Worm (Caenorhabditis elegans) whole organism, dauer: ENCODE results near the gene scd-1.

Experiments
- unc-62 ChIP-seq: sonication (generic microtip); optimal IDR thresholded peaks from 2 replicates; lab custom pipeline; 2017; ENCODE audit warnings: missing biosample characterization, missing genetic modification reagents, missing genetic modification characterization

Gene scd-1

DNA sequence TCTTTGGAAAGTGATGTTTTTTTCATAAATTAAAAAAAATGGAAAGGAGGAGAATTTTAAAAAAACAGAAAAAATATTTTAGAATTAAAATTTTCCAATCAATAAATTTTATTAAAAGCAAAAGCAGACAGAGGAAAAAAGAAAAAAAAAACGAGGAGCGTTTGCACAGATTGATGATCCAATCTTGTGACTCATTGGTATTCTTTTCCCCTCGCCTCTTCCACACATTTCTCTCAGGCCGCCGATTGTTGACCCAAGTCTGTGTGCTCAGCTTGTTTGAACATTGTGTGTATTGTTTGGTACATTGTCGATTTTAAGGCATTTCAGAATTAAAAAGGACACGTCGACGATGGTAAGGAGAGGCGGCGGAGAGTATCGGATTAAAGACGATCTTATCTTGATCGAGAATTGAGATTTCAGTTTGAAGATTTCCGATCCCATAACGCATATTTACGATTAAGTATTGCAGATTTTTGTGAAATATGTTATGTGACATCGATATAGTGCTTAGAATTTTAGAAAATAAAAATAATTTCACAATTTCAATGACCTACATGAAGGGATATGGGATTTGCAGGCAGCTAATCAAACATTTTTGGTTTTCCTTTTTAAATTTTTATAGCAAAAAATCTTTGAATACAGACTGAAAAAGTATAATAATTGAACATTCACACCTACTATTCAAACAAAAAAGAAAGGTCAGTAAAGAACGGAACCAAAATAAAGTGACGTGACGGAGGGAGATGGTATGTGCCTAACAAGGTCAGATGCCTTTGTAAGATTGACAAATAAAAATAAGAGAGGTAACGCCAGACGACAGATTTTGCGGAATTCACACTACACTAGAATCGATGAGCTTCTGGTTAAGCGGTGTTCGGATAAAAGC is 9.8 kb downstream of the scd-1 start:
- TF ChIP-seq unc-62: no peak

DNA sequence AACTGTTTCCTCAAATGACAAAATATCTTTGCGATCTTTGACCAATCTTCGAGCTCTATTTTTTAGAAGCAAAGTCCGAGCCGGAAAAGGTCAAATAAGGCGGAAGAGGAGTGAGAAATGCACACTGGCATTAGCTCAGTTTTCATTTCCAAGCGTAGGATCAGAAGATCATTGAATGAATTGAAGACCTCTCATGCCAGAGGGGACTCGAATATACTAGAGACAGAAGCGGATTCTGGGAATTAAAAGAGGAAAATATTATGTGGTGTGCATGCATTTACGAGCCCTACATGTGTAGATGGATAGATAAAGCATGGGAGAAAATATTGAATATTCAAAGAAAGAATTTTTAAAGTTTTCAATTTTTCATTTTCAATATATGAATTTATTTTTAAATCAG is 12.2 kb downstream of the scd-1 start:
- no peak for TF ChIP-seq unc-62

DNA sequence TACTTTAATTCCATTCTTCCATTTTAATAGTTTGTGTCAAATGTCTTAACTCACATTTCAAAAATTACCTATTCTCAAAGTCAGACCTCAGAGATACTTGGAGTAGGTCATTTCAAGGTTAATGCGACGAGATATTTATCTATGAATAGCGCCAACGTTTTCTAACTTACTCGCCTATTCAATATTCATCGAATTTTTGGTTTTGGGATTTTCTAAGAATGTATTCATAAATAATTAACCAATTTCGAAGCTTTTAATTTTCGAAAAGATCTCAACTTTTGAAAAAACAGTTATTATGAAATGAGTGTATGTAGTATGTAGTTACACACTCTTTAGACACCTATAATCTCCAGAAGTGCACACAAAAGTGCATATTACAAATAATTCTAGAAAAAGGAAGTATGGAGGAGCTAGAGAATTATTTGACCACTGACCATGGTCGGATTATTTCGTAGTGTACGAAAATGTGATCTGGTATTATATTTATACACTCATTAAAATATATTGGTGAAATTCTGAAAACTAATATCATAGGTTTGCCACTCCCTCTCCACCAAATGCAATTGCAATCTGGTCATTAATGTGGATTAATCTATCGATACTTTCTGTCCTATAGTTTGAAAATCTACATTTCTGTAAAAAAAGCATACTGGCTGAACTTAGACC is 13.0 kb downstream of the scd-1 start:
- TF ChIP-seq unc-62: no peak

DNA sequence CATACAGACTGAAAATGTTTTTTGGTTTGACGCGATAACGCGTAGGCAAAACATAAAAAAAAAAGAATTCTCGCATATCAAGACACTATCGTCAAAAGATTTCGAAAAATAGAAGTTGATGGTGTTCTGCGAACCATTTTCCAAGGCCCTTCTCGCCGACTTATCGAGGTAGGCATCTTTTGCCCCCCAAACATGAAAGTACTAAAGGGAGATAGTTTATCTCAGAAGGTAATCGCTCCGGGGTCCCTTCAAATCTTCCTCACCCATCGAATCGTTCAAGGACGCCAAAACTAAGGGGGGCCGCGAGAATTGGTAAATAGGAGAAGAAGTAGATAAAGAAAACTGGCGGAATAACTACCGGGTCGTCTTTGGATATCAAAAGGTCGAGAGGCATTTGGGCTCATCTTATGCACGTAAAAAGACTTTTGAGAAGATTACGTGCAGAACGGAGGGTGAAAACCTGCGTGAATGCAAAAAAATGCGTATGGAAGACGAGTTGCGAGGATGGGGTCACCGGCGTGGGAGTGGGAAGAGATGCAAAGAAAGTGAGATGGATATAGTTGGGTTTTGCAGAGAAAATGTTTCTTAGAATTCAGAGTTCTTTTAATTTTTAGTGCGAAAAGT is 14.1 kb downstream of the scd-1 start:
- no peak for TF ChIP-seq unc-62

DNA sequence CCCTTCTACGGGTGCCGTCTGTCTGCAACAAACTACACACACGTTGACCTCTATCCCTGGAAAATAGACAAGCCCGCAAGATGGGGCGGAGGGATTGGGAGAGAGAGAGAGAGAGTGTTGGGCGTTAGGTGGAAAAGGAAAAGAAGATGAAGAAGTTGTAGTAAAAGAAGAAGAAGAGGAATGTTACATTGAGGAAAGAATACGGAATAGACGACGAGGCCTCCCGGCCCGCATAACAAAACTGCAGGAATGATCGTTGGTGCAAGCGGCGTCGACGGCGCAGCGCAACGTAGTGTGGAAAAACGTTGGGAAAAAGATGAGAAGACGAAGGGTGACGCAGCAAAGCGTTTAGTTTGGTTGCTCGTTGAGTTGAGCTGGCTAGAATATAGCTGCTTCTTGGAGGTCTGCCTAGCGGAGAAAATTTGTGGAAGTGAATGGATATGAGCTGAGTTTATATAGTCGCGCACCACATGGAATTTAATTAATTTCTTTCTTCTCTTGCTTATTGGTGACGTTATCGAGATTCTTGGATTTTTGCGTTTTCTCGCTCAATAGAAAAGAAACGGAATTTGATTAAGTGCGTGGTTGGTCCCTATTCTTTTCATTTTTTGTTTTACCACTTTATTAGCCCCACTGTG is 15.3 kb downstream of the scd-1 start:
- no peak for TF ChIP-seq unc-62

DNA sequence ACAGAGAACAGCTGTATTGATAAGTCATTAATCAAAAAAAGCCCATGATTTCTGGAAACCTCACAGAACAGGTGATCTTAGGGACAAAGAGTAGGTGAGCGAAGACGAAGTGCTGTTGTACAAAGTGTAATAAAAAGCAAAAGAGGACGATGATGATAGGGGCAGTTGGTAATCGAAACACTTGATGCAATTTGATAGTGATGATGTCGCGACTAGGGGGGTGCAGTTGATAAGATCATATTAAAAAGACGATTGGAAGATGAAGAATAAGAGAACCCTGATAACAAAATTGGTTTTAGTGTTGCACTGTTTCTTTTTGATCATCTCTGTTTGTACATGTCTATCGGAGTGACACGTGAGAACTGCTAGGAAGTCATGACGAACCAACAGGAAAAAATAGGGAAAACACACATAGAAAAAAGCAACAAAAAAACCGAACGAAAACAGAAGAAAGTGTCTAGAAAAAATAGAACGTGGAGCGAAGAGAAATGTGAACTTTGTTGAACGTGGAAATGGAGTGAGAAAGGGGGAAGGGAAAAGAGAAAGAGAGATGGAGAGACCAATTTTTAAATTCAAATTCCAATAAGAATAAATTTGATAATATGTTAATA is 16.1 kb downstream of the scd-1 start:
- no peak for TF ChIP-seq unc-62

DNA sequence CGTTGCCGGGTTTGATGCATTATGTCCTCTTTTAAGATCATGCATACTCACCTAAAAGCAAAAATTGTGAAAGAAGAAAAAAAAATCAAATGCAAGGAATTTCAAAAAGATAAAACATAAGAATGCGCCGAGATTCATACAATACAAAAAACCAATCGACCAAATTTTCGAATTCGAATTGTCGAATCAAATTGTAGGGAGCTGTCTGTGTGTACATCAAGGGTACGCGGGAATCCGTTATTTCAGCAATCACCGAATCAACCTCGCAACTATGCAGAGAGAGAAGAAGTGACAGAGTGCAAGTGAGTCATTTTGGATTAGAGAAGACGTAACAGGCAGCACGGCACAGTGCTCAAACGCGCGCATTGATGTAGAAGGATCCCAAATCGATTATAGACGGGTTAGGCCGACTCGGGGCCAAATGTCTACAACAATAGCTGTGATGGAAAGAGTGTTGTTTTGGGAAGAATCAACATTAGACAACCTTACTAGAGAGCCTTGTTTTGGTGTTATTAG is 22.2 kb downstream of the scd-1 start, which contains the start of gene sdz-19:
Gene sdz-19 (minus strand): TSS at position 51 of the 516 bp plus-strand sequence.
- TF ChIP-seq unc-62: no peak

DNA sequence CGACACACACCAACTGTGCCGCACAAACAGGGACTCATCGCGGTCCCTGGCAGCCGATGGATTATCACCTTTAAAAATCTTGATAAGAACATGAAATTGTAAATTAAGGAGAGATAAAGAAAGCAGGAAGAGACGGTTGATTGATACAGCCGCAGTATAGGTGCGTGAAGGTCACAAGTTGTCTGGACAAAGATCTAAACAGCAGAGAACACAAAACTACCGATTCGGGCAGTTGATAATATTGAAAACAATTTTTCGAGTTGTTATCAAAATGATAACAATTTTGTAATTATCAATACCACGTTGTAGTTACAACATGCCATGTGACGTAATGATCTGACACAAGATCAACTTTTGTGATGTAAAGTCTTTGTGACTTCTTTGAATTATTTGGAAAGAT is 24.8 kb downstream of the scd-1 start:
- no peak for TF ChIP-seq unc-62

DNA sequence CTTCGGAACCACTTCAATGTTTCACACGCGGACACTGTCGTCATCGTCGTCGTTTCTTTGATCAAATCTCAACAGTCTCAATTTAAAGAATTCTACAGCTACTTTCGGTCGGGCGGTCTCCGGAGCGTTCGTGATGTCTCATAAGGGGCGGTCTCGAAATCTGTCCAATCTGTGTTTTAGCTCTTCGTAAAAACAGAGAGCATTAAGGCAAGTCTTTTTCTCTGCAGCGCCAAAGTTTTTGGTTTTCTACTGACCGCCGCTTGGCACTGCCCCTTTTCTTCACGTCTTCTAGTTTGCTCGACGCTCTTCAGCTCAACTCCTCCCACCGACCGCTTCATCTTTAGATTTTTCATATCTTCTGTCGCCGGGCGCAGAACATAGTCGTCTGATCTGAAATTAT is 33.1 kb downstream of the scd-1 start, which contains the start of gene lips-1:
Gene lips-1 (plus strand): TSS at position 301 of the 400 bp plus-strand sequence.
- no peak for TF ChIP-seq unc-62

DNA sequence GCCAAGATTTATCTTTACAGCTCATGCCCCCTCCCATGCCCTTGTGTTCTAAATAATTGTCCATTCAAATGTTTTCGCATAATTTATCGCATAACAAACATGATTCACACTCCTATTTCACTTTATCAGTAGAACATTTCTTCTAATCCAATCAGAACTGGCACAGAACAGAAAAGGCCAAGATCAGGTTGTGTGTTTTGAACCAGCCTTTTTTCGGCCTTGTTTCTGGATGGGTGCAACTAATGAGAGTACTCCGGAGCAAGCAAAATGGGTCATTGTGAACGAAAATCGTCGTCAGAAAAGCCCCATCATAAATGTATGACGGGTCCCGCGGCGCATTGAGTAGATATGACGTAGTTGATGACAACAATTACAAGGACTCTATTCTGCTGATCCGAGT is 34.5 kb downstream of the scd-1 start:
- no peak for TF ChIP-seq unc-62

DNA sequence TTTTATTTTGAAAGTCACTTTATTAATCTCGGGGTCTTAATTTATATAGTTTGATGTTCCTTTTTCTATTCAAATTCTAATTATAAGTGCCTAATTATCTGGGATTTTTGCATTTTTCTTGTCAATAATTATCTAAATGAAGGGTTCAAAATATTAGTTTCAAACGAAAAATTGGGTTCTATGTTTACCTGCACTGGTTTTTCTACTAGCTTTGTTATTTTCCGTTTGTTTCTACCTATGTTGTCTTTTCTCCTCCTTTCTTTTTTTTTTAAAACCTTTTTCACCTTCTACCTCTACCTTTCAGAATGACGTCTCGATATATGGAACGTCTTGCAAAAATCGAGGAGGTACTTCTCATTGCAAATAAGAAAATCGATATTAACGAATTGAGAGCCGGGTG is 40.8 kb downstream of the scd-1 start, which contains the start of gene tbc-13:
Gene tbc-13 (plus strand): TSS at position 301 of the 400 bp plus-strand sequence.
- TF ChIP-seq unc-62: no peak

DNA sequence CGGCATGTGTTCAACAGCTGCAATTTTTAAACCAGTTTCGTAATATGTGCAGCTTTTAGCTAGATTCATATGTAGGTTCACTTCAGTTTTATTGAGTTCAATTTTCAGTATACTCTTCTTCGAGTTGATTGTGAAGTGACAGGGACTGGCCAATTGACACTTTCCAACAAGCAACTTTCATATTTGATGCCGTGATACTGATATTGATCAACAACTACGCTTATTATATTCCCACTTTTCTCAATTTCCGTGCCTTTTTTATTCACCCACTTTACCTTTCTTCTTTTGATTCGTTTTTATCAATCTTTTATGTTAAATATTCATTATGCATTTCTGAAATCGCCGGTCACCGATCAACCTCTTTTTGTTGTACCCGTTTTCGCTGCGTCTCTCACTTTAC is 41.5 kb downstream of the scd-1 start:
- no peak for TF ChIP-seq unc-62

DNA sequence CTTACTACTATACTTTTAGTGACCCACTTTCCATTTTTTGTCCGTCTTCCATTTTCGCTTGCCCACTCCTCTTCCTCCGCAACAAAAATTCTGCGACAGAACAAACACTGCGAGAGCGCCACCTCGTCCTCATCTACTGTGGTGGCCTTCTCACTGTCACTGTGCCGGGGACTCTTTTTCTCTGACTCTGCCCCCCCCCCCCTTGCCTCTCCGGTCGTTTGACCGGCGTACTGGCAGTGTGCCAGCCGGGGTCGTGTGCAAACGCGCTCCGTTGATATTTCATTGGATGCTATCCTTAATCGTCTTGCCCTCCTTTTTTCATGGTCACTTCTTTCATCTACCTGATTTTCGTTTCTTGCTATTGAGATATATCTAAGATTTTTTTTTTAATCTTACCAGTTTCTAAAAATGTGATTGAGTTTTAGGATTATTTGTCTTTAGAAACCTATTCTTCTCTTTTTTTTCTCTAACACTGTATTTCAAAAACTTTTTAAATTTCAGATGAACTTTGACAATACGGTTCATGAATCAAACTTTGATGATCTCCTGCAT is 45.1 kb downstream of the scd-1 start, which contains the start of gene atf-6:
Gene atf-6 (plus strand): TSS at position 502 of the 552 bp plus-strand sequence.
- TF ChIP-seq unc-62: no peak

DNA sequence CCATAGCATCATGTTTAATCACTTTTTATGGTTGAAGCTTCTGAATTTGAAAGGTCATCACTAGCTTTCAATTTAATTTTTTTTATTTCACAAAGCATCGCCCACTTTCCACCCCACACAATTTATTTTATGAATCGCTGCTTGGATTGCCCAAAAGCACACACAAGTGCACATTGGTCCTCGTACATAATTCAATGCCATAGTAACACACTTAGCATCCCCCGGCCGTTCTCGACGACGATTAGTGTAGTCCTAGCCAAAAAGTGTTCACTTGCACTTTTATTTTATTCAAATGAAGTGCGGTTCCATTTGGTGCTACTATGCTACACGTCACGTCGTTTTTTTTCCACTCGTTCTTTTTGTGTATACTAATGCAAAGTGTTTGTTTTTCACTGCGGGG is 46.6 kb downstream of the scd-1 start:
- TF ChIP-seq unc-62: no peak

DNA sequence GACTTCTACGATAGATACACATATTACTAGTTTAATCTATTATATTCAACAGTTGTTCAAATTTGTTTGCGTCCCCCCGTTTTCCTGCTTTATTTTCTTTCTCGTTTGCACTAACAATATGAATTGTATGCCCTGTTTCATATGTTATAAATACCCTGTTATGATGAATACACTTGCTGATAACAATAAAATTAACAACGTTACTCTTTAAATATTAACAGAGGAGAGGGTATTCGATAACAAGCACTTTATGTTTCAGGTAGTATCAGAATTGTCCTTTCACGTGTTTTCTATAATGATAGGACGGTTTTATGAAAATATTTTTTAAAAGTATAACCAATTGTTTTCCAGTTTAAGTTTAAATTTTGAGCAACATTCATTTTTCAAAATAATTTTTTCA is 47.1 kb downstream of the scd-1 start:
- TF ChIP-seq unc-62: no peak

DNA sequence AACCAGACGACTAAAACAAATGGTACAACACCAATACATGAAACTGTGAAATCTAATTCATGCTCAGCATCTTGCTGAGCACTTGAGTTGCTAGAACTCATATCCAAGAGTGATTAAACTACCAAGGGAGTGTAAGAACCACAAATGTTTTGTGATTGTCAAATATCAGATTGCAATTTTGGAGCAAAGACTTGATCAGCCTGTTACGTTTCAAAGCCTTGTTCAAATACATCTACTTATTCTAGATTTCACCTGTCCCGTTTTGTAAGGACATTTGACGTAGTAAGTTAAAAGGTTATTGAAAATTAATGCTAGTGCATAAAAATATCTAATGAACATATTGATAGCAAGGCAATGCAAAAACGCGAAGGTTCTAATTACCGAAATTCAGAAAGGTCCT is 48.2 kb downstream of the scd-1 start, which contains the start of gene F45E6.1:
Gene F45E6.1 (minus strand): TSS at position 101 of the 400 bp plus-strand sequence.
- TF ChIP-seq unc-62: no peak
